Worm (Caenorhabditis elegans) whole organism, L4 larva: ENCODE measurements around the gene F01D5.7.

Experiments used
- aly-2 ChIP-seq: sonication (generic microtip); optimal IDR thresholded peaks from 2 replicates; lab custom pipeline; 2018; ENCODE audit warnings: missing biosample characterization, missing genetic modification characterization
- ceh-82 ChIP-seq: sonication (generic microtip); optimal IDR thresholded peaks from 2 replicates; lab custom pipeline; 2017; ENCODE audit warnings: missing biosample characterization, missing genetic modification characterization

DNA sequence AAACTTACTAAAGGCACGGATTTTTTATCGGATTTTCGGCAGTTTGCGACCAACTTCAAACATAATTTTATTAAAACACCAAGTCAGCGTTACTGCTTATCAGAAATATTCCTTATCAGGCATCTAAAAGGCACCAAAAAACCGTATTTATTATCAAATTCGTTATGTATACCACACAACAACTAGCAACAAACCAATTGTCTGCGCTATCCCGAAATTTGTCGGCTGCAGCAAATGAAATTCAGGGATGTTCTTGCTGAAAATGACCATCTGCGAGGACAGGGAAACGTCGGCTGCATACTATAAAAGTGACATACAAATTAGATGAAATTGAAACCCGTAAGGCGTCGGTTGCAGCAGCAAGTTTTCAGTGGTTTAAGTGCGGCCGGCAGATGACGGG lies 10.5 kb upstream of the F01D5.7 start:
- TF ChIP-seq ceh-82 (tag; lab: Kevin White, UChicago) (no peak), aly-2 (no peak)
